Worm (Caenorhabditis elegans): ENCODE measurements around the gene ceph-41.

DNA sequence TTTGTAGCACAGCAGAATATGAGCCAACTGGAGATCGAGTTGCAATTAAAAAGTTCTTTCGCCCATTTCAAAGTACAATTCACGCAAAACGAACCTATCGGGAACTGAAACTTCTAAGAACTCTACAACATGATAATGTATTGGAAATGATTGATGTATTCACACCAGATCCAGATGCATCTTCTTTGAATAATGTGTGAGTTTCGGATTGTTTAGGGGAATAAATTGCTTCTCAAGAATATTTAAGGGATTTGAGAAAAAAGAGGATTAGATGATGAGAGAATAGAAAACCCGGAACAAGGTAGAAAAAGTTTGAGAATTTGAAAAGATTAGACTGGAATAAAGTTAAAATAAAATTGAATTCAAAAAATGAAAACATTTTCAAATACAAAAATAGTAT is 17.3 kb downstream of the ceph-41 start:
- TF ChIP-seq aly-2 (tag; optimal IDR thresholded peaks at IDR 0.05), result no peak
- no peak for TF ChIP-seq ceh-20 (GFP tag; IDR thresholded peaks at IDR 0.05)
- no peak for TF ChIP-seq tag-97 (GFP tag; IDR thresholded peaks at IDR 0.05)
- no peak for TF ChIP-seq egl-27 (tag; optimal IDR thresholded peaks at IDR 0.05)
- TF ChIP-seq dpl-1 (GFP tag; optimal IDR thresholded peaks at IDR 0.05), result no peak
- no peak for TF ChIP-seq jun-1 (tag; optimal IDR thresholded peaks at IDR 0.05)
- no peak for TF ChIP-seq hmg-1.1 (GFP tag; IDR thresholded peaks at IDR 0.05)
- TF ChIP-seq nhr-25 (tag; optimal IDR thresholded peaks at IDR 0.05; ENCODE audit: borderline replicate concordance, insufficient read depth), result no peak
- TF ChIP-seq ama-1 (optimal IDR thresholded peaks at IDR 0.05), result no peak
